Fruit fly (Drosophila melanogaster): ENCODE results near the gene CG10877.

The CG10877 gene

dm6 chr3R:20588480-20588785, 24.6 kb upstream of the CG10877 start, which contains the start of gene Srp72 (continued):
- TF ChIP-seq prd (optimal IDR thresholded peaks at IDR 0.05) (no peak), prd (GFP tag; IDR thresholded peaks at IDR 0.05) (peak; percentile 59), CG15073 (GFP tag; optimal IDR thresholded peaks at IDR 0.05) (no peak), eyg (GFP tag; optimal IDR thresholded peaks at IDR 0.05) (no peak), gt (GFP tag; IDR thresholded peaks at IDR 0.05) (no peak), CG16813 (GFP tag; IDR thresholded peaks at IDR 0.05; ENCODE audit: partially characterized antibody) (no peak), Rfx (GFP tag; IDR thresholded peaks at IDR 0.05) (peak; percentile 51; the same call in 1 of the 2 replicates), zen (tag; optimal IDR thresholded peaks at IDR 0.05) (peak; percentile 80), CG17186 (GFP tag; optimal IDR thresholded peaks at IDR 0.05) (peak; percentile 18), fd102C (GFP tag; optimal IDR thresholded peaks at IDR 0.05) (no peak), otp (GFP tag; IDR thresholded peaks at IDR 0.05) (no peak; the same call in 2 of the 3 replicates), zfh2 (GFP tag; optimal IDR thresholded peaks at IDR 0.05) (peak; percentile 1), Poxn (GFP tag; IDR thresholded peaks at IDR 0.05) (no peak), CG31224 (GFP tag; IDR thresholded peaks at IDR 0.05) (no peak), CG16815 (GFP tag; optimal IDR thresholded peaks at IDR 0.05) (no peak), Atf6 (GFP tag; IDR thresholded peaks at IDR 0.05) (peak; percentile 47; the same call in 1 of the 2 replicates), Awh (GFP tag; IDR thresholded peaks at IDR 0.05) (no peak), salm (tag; optimal IDR thresholded peaks at IDR 0.05) (no peak), gem (tag; optimal IDR thresholded peaks at IDR 0.05) (peak; percentile 73), zen2 (GFP tag; IDR thresholded peaks at IDR 0.05; ENCODE audit: partially characterized antibody) (no peak), sim (GFP tag; IDR thresholded peaks at IDR 0.05) (no peak), CG11093 (GFP tag; IDR thresholded peaks at IDR 0.05) (no peak), CG11696 (GFP tag; IDR thresholded peaks at IDR 0.05) (no peak), CG7963 (GFP tag; IDR thresholded peaks at IDR 0.05; ENCODE audit: partially characterized antibody) (no peak), CG7745 (tag; optimal IDR thresholded peaks at IDR 0.05) (peak; percentile 91), ci (GFP tag; IDR thresholded peaks at IDR 0.05) (peak; percentile 71), nerfin-2 (GFP tag; IDR thresholded peaks at IDR 0.05; ENCODE audit: partially characterized antibody) (no peak), gce (GFP tag; IDR thresholded peaks at IDR 0.05) (no peak), schlank (tag; optimal IDR thresholded peaks at IDR 0.05) (no peak), sug (tag; optimal IDR thresholded peaks at IDR 0.05) (peak; percentile 40), Usf (GFP tag; optimal IDR thresholded peaks at IDR 0.05) (no peak), h (optimal IDR thresholded peaks at IDR 0.05) (no peak), CG4730 (GFP tag; IDR thresholded peaks at IDR 0.05) (no peak), CG12942 (GFP tag; optimal IDR thresholded peaks at IDR 0.05) (peak; percentile 35), Hr39 (optimal IDR thresholded peaks at IDR 0.05) (no peak), CG13775 (GFP tag; optimal IDR thresholded peaks at IDR 0.05) (peak; percentile 56), Aef1 (GFP tag; IDR thresholded peaks at IDR 0.05) (0 out of 3 replicates have a peak, but pooled peaks have one; percentile 14), CG10209 (GFP tag; optimal IDR thresholded peaks at IDR 0.05) (no peak), CG15696 (tag; optimal IDR thresholded peaks at IDR 0.05) (peak; percentile 30), dysf (GFP tag; IDR thresholded peaks at IDR 0.05) (no peak), CG14860 (GFP tag; IDR thresholded peaks at IDR 0.05; ENCODE audit: partially characterized antibody) (no peak)

dm6 chr3R:20587630-20588479, 24.0 kb upstream of the CG10877 start, which contains the start of gene Septin2:
Septin2 (minus strand) TSS chr3R:20588356.
- TF ChIP-seq nom (GFP tag; optimal IDR thresholded peaks at IDR 0.05) (peak; percentile 83), CG18476 (GFP tag; optimal IDR thresholded peaks at IDR 0.05) (peak; percentile 81), CG34422 (GFP tag; IDR thresholded peaks at IDR 0.05) (peak; percentile 61), crc (GFP tag; optimal IDR thresholded peaks at IDR 0.05) (peak; percentile 53), CG9797 (GFP tag; optimal IDR thresholded peaks at IDR 0.05) (peak; percentile 68), zen (tag; optimal IDR thresholded peaks at IDR 0.05) (peak; percentile 2), BtbVII (GFP tag; optimal IDR thresholded peaks at IDR 0.05) (peak; percentile 77), CG6254 (GFP tag; optimal IDR thresholded peaks at IDR 0.05) (peak; percentile 86), E2f1 (GFP tag; IDR thresholded peaks at IDR 0.05) (peak; percentile 52), CG12155 (GFP tag; optimal IDR thresholded peaks at IDR 0.05) (peak; percentile 40), tx (GFP tag; optimal IDR thresholded peaks at IDR 0.05) (peak; percentile 47), wdn (GFP tag; IDR thresholded peaks at IDR 0.05) (no peak), TFAM (GFP tag; optimal IDR thresholded peaks at IDR 0.05) (peak; percentile 22)
